Worm (Caenorhabditis elegans) whole organism, L4 larva: Measurements from ENCODE around the gene nhr-101.

ENCODE experiments used
- F37D6.2 ChIP-seq: sonication (generic microtip); optimal IDR thresholded peaks from 2 replicates; lab custom pipeline; 2016; ENCODE audit warnings: mild to moderate bottlenecking, missing genetic modification characterization, missing compliant biosample characterization
- F44E2.7 ChIP-seq: fragments of 200-800 bp; sonication (Bioruptor generic); IDR thresholded peaks from 2 replicates; pipeline ENCODE4 v2.1.2; 2022; ENCODE audit warnings: missing genetic modification characterization, missing compliant biosample characterization
- R02D3.7 ChIP-seq: fragments of 150-350 bp; sonication (generic microtip); optimal IDR thresholded peaks from 3 replicates; lab custom pipeline; 2014; ENCODE audit warnings: missing biosample characterization, missing genetic modification characterization
- Y105C5A.15 ChIP-seq: fragments of 200-800 bp; sonication (Bioruptor generic); IDR thresholded peaks from 2 replicates; pipeline ENCODE4 v1.3.6; 2022; ENCODE audit warnings: missing genetic modification characterization, missing compliant biosample characterization
- Y75B8A.6 ChIP-seq: fragments of 200-800 bp; sonication (Bioruptor generic); IDR thresholded peaks from 2 replicates; pipeline ENCODE4 v1.3.6; 2022; ENCODE audit warnings: missing genetic modification reagents, missing genetic modification characterization, missing compliant biosample characterization
- arid-1 ChIP-seq: fragments of 200-800 bp; sonication (Bioruptor generic); conservative IDR thresholded peaks from 2 replicates; pipeline ENCODE4 v1.3.6; 2022; ENCODE audit warnings: missing genetic modification reagents, missing genetic modification characterization, missing compliant biosample characterization
- ceh-44 ChIP-seq: fragments of 200-800 bp; sonication (Bioruptor generic); IDR thresholded peaks from 2 replicates; pipeline ENCODE4 v1.3.6; 2022; ENCODE audit warnings: missing genetic modification reagents, missing genetic modification characterization, missing compliant biosample characterization
- daf-16 ChIP-seq, 3 experiments: sonication (generic microtip); optimal IDR thresholded peaks; 2 replicates each; lab custom pipeline; 2016 to 2017; ENCODE audit warnings: missing genetic modification characterization in 3 of 3, missing genetic modification reagents in 3 of 3, mild to moderate bottlenecking in 2 of 3, missing compliant biosample characterization in 2 of 3, missing biosample characterization in 1 of 3, moderate library complexity in 1 of 3
- daf-8 ChIP-seq: fragments of 200-800 bp; sonication (Bioruptor generic); IDR thresholded peaks from 2 replicates; pipeline ENCODE4 v1.3.6; 2022; ENCODE audit warnings: missing genetic modification characterization, missing compliant biosample characterization
- dmd-6 ChIP-seq: fragments of 200-800 bp; sonication (Bioruptor generic); IDR thresholded peaks from 2 replicates; pipeline ENCODE4 v1.3.6; 2022; ENCODE audit warnings: missing genetic modification reagents, missing genetic modification characterization, missing compliant biosample characterization
- duxl-1 ChIP-seq: sonication (generic microtip); optimal IDR thresholded peaks from 2 replicates; lab custom pipeline; 2016; ENCODE audit warnings: mild to moderate bottlenecking, missing genetic modification characterization, moderate library complexity, missing compliant biosample characterization; ENCODE audit not compliant: poor library complexity
- egl-27 ChIP-seq: sonication (generic microtip); optimal IDR thresholded peaks from 3 replicates; lab custom pipeline; 2017; ENCODE audit warnings: missing biosample characterization, missing genetic modification reagents, missing genetic modification characterization
- gei-8 ChIP-seq: fragments of 200-800 bp; sonication (Bioruptor generic); optimal IDR thresholded peaks from 2 replicates; lab custom pipeline; 2018; ENCODE audit warnings: mild to moderate bottlenecking, missing genetic modification characterization, missing compliant biosample characterization
- hlh-11 ChIP-seq: fragments of 200-800 bp; sonication (Bioruptor generic); optimal IDR thresholded peaks from 2 replicates; lab custom pipeline; 2018; ENCODE audit warnings: mild to moderate bottlenecking, missing genetic modification characterization, missing compliant biosample characterization
- hlh-30 ChIP-seq: sonication (generic microtip); optimal IDR thresholded peaks from 2 replicates; lab custom pipeline; 2017; ENCODE audit warnings: antibody characterized with exemption, mild to moderate bottlenecking, missing genetic modification characterization, missing compliant biosample characterization; ENCODE audit not compliant: insufficient read depth
- jun-1 ChIP-seq: fragments of 150-350 bp; optimal IDR thresholded peaks from 2 replicates; lab custom pipeline; 2014; ENCODE audit warnings: missing biosample characterization, missing genetic modification reagents, missing genetic modification characterization
- lin-15B ChIP-seq: fragments of 150-350 bp; sonication (generic microtip); optimal IDR thresholded peaks from 3 replicates; lab custom pipeline; 2014; ENCODE audit warnings: missing biosample characterization, missing genetic modification characterization
- lsy-2 ChIP-seq, 2 experiments: fragments of 150-350 bp in 1 of 2; sonication (generic microtip) in 1 of 2; optimal IDR thresholded peaks; 2 replicates each; lab custom pipeline; 2014 to 2017; ENCODE audit warnings: missing biosample characterization in 2 of 2, missing genetic modification characterization in 2 of 2
- mes-2 ChIP-seq: sonication (generic microtip); optimal IDR thresholded peaks from 2 replicates; lab custom pipeline; 2016; ENCODE audit warnings: missing genotype, mild to moderate bottlenecking, missing genetic modification characterization, missing compliant biosample characterization; ENCODE audit not compliant: poor library complexity, severe bottlenecking
- mxl-2 ChIP-seq: fragments of 200-800 bp; sonication (Bioruptor generic); conservative IDR thresholded peaks from 2 replicates; pipeline ENCODE4 v1.3.6; 2022; ENCODE audit warnings: missing genetic modification reagents, missing genetic modification characterization, missing compliant biosample characterization
- mxl-3 ChIP-seq: fragments of 200-800 bp; sonication (Bioruptor generic); optimal IDR thresholded peaks from 2 replicates; lab custom pipeline; 2018; ENCODE audit warnings: mild to moderate bottlenecking, missing genetic modification characterization, missing compliant biosample characterization
- nhr-10 ChIP-seq: fragments of 150-350 bp; optimal IDR thresholded peaks from 2 replicates; lab custom pipeline; 2014; ENCODE audit warnings: missing biosample characterization, missing genetic modification characterization
- nhr-102 ChIP-seq: sonication (generic microtip); optimal IDR thresholded peaks from 2 replicates; lab custom pipeline; 2016; ENCODE audit warnings: mild to moderate bottlenecking, missing genetic modification characterization, moderate library complexity, missing compliant biosample characterization
- nhr-28 ChIP-seq: fragments of 150-350 bp; optimal IDR thresholded peaks from 2 replicates; lab custom pipeline; 2014; ENCODE audit warnings: missing biosample characterization, missing genetic modification characterization
- nhr-42 ChIP-seq: fragments of 200-800 bp; sonication (Bioruptor generic); IDR thresholded peaks from 2 replicates; pipeline ENCODE4 v1.3.6; 2022; ENCODE audit warnings: missing genetic modification characterization, missing compliant biosample characterization
- nhr-6 ChIP-seq: fragments of 150-350 bp; optimal IDR thresholded peaks from 2 replicates; lab custom pipeline; 2014; ENCODE audit warnings: missing biosample characterization, missing genetic modification characterization
- pqm-1 ChIP-seq: sonication (generic microtip); optimal IDR thresholded peaks from 2 replicates; lab custom pipeline; 2017; ENCODE audit warnings: missing biosample characterization, missing genetic modification characterization
- rbr-2 ChIP-seq: sonication (generic microtip); optimal IDR thresholded peaks from 2 replicates; lab custom pipeline; 2016; ENCODE audit warnings: missing genotype, missing genetic modification characterization, missing compliant biosample characterization
- spr-1 ChIP-seq: sonication (generic microtip); optimal IDR thresholded peaks from 2 replicates; lab custom pipeline; 2016; ENCODE audit warnings: mild to moderate bottlenecking, missing genetic modification characterization, missing compliant biosample characterization
- spr-3 ChIP-seq: fragments of 200-800 bp; sonication (Bioruptor generic); optimal IDR thresholded peaks from 2 replicates; lab custom pipeline; 2018; ENCODE audit warnings: mild to moderate bottlenecking, missing genetic modification characterization, missing compliant biosample characterization
- tag-97 ChIP-seq: fragments of 200-800 bp; sonication (Bioruptor generic); IDR thresholded peaks from 2 replicates; pipeline ENCODE4 v1.3.6; 2022; ENCODE audit warnings: missing genetic modification characterization, missing compliant biosample characterization
- unc-39 ChIP-seq: sonication (generic microtip); optimal IDR thresholded peaks from 2 replicates; lab custom pipeline; 2017; ENCODE audit warnings: missing biosample characterization, missing genetic modification characterization
- vab-7 ChIP-seq: fragments of 200-800 bp; sonication (Bioruptor generic); IDR thresholded peaks from 2 replicates; pipeline ENCODE4 v1.3.6; 2022; ENCODE audit warnings: missing genetic modification reagents, missing genetic modification characterization, missing compliant biosample characterization
- zfp-3 ChIP-seq: fragments of 200-800 bp; sonication (Bioruptor generic); conservative IDR thresholded peaks from 2 replicates; pipeline ENCODE4 v1.3.6; 2022; ENCODE audit warnings: missing genetic modification reagents, missing genetic modification characterization, missing compliant biosample characterization
- ztf-7 ChIP-seq: fragments of 150-350 bp; optimal IDR thresholded peaks from 2 replicates; lab custom pipeline; 2014; ENCODE audit warnings: missing biosample characterization, missing genetic modification characterization

Gene nhr-101

DNA sequence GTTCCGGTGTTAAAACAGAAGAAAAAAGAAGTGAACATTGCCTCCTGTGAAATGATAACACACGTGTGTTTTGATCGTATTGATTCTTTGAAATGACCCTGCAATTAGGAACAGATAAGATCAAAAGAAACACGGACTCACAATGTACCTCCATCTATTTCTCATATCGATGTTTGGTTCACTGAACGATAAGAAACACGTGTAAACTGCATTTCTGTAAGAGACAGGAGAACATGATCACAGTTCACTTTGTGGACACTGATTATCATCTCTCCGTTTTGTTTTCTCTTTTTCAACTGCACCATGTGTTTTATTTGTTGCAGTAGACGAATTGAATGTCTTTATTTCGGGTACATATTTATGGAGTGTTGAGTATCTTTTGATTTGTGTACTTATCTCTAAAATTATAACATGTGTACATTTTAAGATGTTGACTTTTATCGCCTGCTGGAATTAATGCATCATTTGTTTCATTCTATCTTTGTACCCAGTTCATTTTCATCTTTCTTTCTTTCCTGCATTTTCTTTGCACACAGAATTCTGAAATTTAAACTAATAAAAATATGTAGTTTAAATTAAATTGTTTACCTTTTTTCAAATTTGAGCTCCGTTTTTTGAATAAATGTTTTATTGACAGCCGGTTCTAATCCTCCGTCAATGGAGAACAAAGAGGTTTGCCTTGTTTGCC lies 2.7 kb downstream of the nhr-101 start, which contains the start of the genes H12C20.7 and nhr-68 (continued):
- peak; percentile 54; the same call in 1 of the 2 replicates for TF ChIP-seq arid-1 (GFP tag; lab: Robert Waterston, UW)
- TF ChIP-seq lin-15B (tag; lab: Kevin White, UChicago), result no peak
- TF ChIP-seq duxl-1, result peak; percentile 90
- peak; percentile 86; the same call in 1 of the 2 replicates for TF ChIP-seq nhr-42
- peak; percentile 98 for TF ChIP-seq gei-8 (GFP tag; lab: Kevin White, UChicago)
- TF ChIP-seq F37D6.2 (tag; lab: Kevin White, UChicago), result no peak
- peak; percentile 86 for TF ChIP-seq spr-1 (tag; lab: Kevin White, UChicago)
- peak; percentile 99 for TF ChIP-seq hlh-11 (tag; lab: Kevin White, UChicago)
- TF ChIP-seq nhr-102 (tag; lab: Kevin White, UChicago), result peak; percentile 97

- peak; percentile 39 for TF ChIP-seq nhr-28 (tag; lab: Kevin White, UChicago)
- peak; percentile 57 for TF ChIP-seq dmd-6 (GFP tag; lab: Robert Waterston, UW)
- TF ChIP-seq Y105C5A.15 (GFP tag; lab: Robert Waterston, UW), result no peak
- TF ChIP-seq lsy-2 (tag; optimal IDR thresholded peaks at IDR 0.05; lab: Kevin White, UChicago), result peak in 1 of 2 experiments; percentile 72
- TF ChIP-seq mxl-2 (GFP tag; lab: Robert Waterston, UW), result no peak
- TF ChIP-seq ceh-44, result no peak
- TF ChIP-seq ztf-7 (tag; lab: Kevin White, UChicago), result no peak
- no peak for TF ChIP-seq daf-8 (GFP tag; lab: Robert Waterston, UW)
- no peak for TF ChIP-seq egl-27 (tag; lab: Kevin White, UChicago)
- TF ChIP-seq mxl-3 (GFP tag; lab: Kevin White, UChicago), result no peak
- no peak for TF ChIP-seq unc-39 (tag; lab: Kevin White, UChicago)
- TF ChIP-seq pqm-1 (tag; lab: Kevin White, UChicago), result no peak
- no peak for TF ChIP-seq daf-16 (GFP tag; optimal IDR thresholded peaks at IDR 0.05; lab: Kevin White, UChicago)
- peak; percentile 52 for TF ChIP-seq daf-16 (tag; optimal IDR thresholded peaks at IDR 0.05; lab: Kevin White, UChicago)
- no peak for TF ChIP-seq jun-1
- TF ChIP-seq mes-2 (tag; lab: Kevin White, UChicago), result no peak
- no peak for TF ChIP-seq tag-97
- no peak for TF ChIP-seq nhr-42
Observed at ce11 chrV:11574563-11574962, 4.3 kb downstream of the nhr-101 start.

ce11 chrV:11580826-11581225 lies 10.6 kb downstream of the nhr-101 start, which contains the start of gene srx-90:
Gene srx-90 (plus strand): TSS chrV:11581126.
- no peak for TF ChIP-seq duxl-1
- no peak for TF ChIP-seq Y75B8A.6
- TF ChIP-seq R02D3.7 (tag; lab: Kevin White, UChicago), result no peak
- TF ChIP-seq daf-8 (GFP tag; lab: Robert Waterston, UW), result no peak
- no peak for TF ChIP-seq nhr-10 (tag; lab: Kevin White, UChicago)
- TF ChIP-seq zfp-3, result no peak
- no peak for TF ChIP-seq mxl-2 (GFP tag; lab: Robert Waterston, UW)
- no peak for TF ChIP-seq rbr-2
- no peak for TF ChIP-seq spr-3 (GFP tag; lab: Kevin White, UChicago)

ce11 chrV:11583212-11583611 lies 12.9 kb downstream of the nhr-101 start, which contains the start of gene srx-88:
Gene srx-88 (plus strand): TSS chrV:11583512.
- no peak for TF ChIP-seq nhr-42
- TF ChIP-seq tag-97, result no peak
- TF ChIP-seq nhr-6 (tag; lab: Kevin White, UChicago), result no peak
- TF ChIP-seq vab-7 (GFP tag; lab: Robert Waterston, UW), result no peak
- TF ChIP-seq arid-1 (GFP tag; lab: Robert Waterston, UW), result no peak
- no peak for TF ChIP-seq hlh-30
- no peak for TF ChIP-seq F44E2.7 (GFP tag; lab: Robert Waterston, UW)
- no peak for TF ChIP-seq rbr-2
